Fruit fly (Drosophila melanogaster) whole organism, pupa: Measurements from ENCODE around the gene CG4911.

Experiments
- CG12605 ChIP-seq: fragments of 200-800 bp; sonication (Bioruptor generic); IDR thresholded peaks from 2 replicates; pipeline ENCODE4 v1.3.6; 2022; ENCODE audit warnings: missing biosample characterization, missing genetic modification characterization
- CG14655 ChIP-seq: fragments of 200-800 bp; sonication (Bioruptor generic); optimal IDR thresholded peaks from 3 replicates; lab custom pipeline; 2017; ENCODE audit warnings: mild to moderate bottlenecking, missing biosample characterization, missing genetic modification reagents, missing genetic modification characterization
- CG17806 ChIP-seq: fragments of 200-800 bp; sonication (Bioruptor generic); optimal IDR thresholded peaks from 2 replicates; lab custom pipeline; 2018; ENCODE audit warnings: missing biosample characterization, mild to moderate bottlenecking, missing genetic modification characterization, moderate library complexity
- CG32121 ChIP-seq: fragments of 200-800 bp; sonication (Bioruptor generic); IDR thresholded peaks from 2 replicates; pipeline ENCODE4 v1.3.6; 2022; ENCODE audit warnings: missing biosample characterization, missing genetic modification characterization
- CG4496 ChIP-seq: fragments of 200-800 bp; sonication (Bioruptor generic); IDR thresholded peaks from 3 replicates; pipeline ENCODE4 v1.3.6; 2022; ENCODE audit warnings: missing biosample characterization, missing genetic modification characterization
- CG8159 ChIP-seq: fragments of 200-800 bp; sonication (Bioruptor generic); optimal IDR thresholded peaks from 3 replicates; lab custom pipeline; 2018; ENCODE audit warnings: missing biosample characterization, mild to moderate bottlenecking, missing genetic modification characterization, moderate library complexity
- D1 ChIP-seq: fragments of 200-800 bp; sonication (Bioruptor generic); optimal IDR thresholded peaks from 2 replicates; lab custom pipeline; 2018; ENCODE audit warnings: missing biosample characterization, mild to moderate bottlenecking, missing genetic modification characterization, moderate library complexity
- EcR ChIP-seq: fragments of 200-800 bp; sonication (Bioruptor generic); optimal IDR thresholded peaks from 3 replicates; lab custom pipeline; 2019; ENCODE audit warnings: missing biosample characterization, missing genetic modification characterization, mild to moderate bottlenecking, moderate library complexity, missing genetic modification reagents
- Pif1A ChIP-seq: fragments of 200-800 bp; sonication (Bioruptor generic); optimal IDR thresholded peaks from 3 replicates; lab custom pipeline; 2016; ENCODE audit warnings: missing biosample characterization, missing genetic modification characterization
- Pif1B ChIP-seq: fragments of 200-800 bp; sonication (Bioruptor generic); optimal IDR thresholded peaks from 3 replicates; lab custom pipeline; 2016; ENCODE audit warnings: missing biosample characterization, missing genetic modification characterization
- fd96Ca ChIP-seq: fragments of 200-800 bp; sonication (Bioruptor generic); IDR thresholded peaks from 3 replicates; pipeline ENCODE4 v1.3.6; 2022; ENCODE audit warnings: missing biosample characterization, missing genetic modification characterization
- gl ChIP-seq: fragments of 200-800 bp; sonication (Bioruptor generic); optimal IDR thresholded peaks from 2 replicates; lab custom pipeline; 2018; ENCODE audit warnings: missing biosample characterization, mild to moderate bottlenecking, missing genetic modification characterization
- rn ChIP-seq: fragments of 200-800 bp; sonication (Bioruptor generic); IDR thresholded peaks from 2 replicates; pipeline ENCODE4 v1.3.6; 2022; ENCODE audit warnings: missing biosample characterization, missing genetic modification characterization

dm6 chr3L:9039189-9039588 lies 33.3 kb downstream of the CG4911 start:
- TF ChIP-seq CG8159 (tag; lab: Kevin White, UChicago) (no peak), CG4496 (GFP tag; lab: Robert Waterston, UW) (no peak), D1 (tag; lab: Kevin White, UChicago) (no peak), CG12605 (GFP tag; lab: Robert Waterston, UW) (no peak), fd96Ca (GFP tag; lab: Robert Waterston, UW) (no peak), Pif1A (GFP tag; lab: Kevin White, UChicago) (no peak), CG14655 (GFP tag; lab: Kevin White, UChicago) (no peak), gl (tag; lab: Kevin White, UChicago) (no peak), CG17806 (tag; lab: Kevin White, UChicago) (no peak), rn (no peak), EcR (GFP tag; lab: Kevin White, UChicago) (no peak), Pif1B (GFP tag; lab: Kevin White, UChicago) (no peak), CG32121 (GFP tag; lab: Robert Waterston, UW) (no peak)
